Worm (Caenorhabditis elegans) whole organism, midembryonic: ENCODE measurements around the gene gsto-2.

Experiments used
- T22C8.4 ChIP-seq: fragments of 200-800 bp; sonication (Bioruptor generic); IDR thresholded peaks from 2 replicates; pipeline ENCODE4 v1.3.6; 2022; ENCODE audit warnings: missing genetic modification characterization, missing compliant biosample characterization
- cog-1 ChIP-seq: sonication (generic microtip); optimal IDR thresholded peaks from 2 replicates; lab custom pipeline; 2016; ENCODE audit warnings: missing genetic modification characterization, missing compliant biosample characterization
- flt-1 ChIP-seq: fragments of 200-800 bp; sonication (Bioruptor generic); IDR thresholded peaks from 2 replicates; pipeline ENCODE4 v1.3.6; 2022; ENCODE audit warnings: missing genetic modification characterization, missing compliant biosample characterization
- klf-2 ChIP-seq: fragments of 200-800 bp; sonication (Bioruptor generic); conservative IDR thresholded peaks from 2 replicates; pipeline ENCODE4 v1.3.6; 2022; ENCODE audit warnings: missing genetic modification reagents, missing genetic modification characterization, missing compliant biosample characterization
- med-1 ChIP-seq: sonication (generic microtip); optimal IDR thresholded peaks from 2 replicates; lab custom pipeline; 2017; ENCODE audit warnings: missing genetic modification characterization, mild to moderate bottlenecking, missing compliant biosample characterization, antibody characterized with exemption, missing genetic modification reagents; ENCODE audit not compliant: insufficient read depth
- ref-1 ChIP-seq: fragments of 200-800 bp; sonication (Bioruptor generic); conservative IDR thresholded peaks from 2 replicates; pipeline ENCODE4 v1.3.6; 2022; ENCODE audit warnings: missing genetic modification reagents, missing genetic modification characterization, missing compliant biosample characterization
- tab-1 ChIP-seq: fragments of 200-800 bp; sonication (Bioruptor generic); IDR thresholded peaks from 2 replicates; pipeline ENCODE4 v1.3.6; 2022; ENCODE audit warnings: missing genetic modification characterization, missing compliant biosample characterization
- ztf-23 ChIP-seq: fragments of 200-800 bp; sonication (Bioruptor generic); IDR thresholded peaks from 2 replicates; pipeline ENCODE4 v1.3.6; 2022; ENCODE audit warnings: missing genetic modification reagents, missing genetic modification characterization, missing compliant biosample characterization
- ztf-29 ChIP-seq: fragments of 200-800 bp; sonication (Bioruptor generic); IDR thresholded peaks from 2 replicates; pipeline ENCODE4 v1.3.6; 2022; ENCODE audit warnings: missing genetic modification reagents, missing genetic modification characterization, missing compliant biosample characterization

Gene gsto-2

DNA sequence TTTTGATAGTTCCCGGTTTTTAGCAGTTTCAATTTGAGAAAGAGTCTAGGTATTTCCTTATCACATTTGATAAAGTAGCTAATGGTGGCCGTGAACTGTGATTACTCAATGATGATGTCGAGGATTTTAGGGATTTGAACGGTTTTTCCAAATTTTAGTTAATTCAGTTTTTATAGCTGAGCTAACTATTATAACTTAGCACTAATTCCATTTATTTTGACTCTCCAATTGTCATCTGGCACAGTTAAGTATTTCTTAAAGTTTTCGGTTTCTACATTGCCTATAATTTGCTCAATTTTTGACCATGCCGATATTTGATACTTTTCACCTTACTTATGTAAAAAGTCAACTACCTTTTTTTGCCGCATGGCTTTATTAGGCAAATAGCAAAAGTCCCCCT is 18.7 kb downstream of the gsto-2 start:
- TF ChIP-seq med-1 (GFP tag; lab: Kevin White, UChicago) (no peak), ref-1 (no peak), klf-2 (GFP tag; lab: Robert Waterston, UW) (no peak), cog-1 (tag; lab: Kevin White, UChicago) (no peak), tab-1 (no peak), ztf-29 (no peak), ztf-23 (GFP tag; lab: Robert Waterston, UW) (no peak), T22C8.4 (GFP tag; lab: Robert Waterston, UW) (no peak), flt-1 (no peak)

ce11 chrIII:8573869-8574268 is 19.3 kb downstream of the gsto-2 start:
- TF ChIP-seq ztf-29 (no peak), flt-1 (no peak), med-1 (GFP tag; lab: Kevin White, UChicago) (no peak), tab-1 (no peak), cog-1 (tag; lab: Kevin White, UChicago) (no peak), ref-1 (no peak), klf-2 (GFP tag; lab: Robert Waterston, UW) (no peak), T22C8.4 (GFP tag; lab: Robert Waterston, UW) (no peak), ztf-23 (GFP tag; lab: Robert Waterston, UW) (no peak)

DNA sequence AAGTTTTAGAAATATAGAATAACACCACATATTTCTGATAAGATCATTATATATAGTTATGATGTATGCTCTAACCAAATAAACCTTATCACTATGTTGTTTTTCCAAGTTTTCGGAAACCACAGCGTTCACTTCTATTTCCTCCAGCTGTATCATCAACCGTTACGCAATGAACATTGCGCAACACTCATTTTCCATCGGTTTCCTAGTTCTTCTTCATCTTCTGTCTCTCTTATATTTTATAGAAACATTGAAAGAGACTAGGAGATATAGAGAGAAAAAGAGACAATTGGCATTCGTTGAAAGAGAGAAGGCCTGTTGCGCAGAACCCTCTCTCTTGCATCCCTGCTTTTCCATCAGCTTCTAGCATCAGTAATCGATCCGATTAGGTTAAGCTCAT is 19.7 kb downstream of the gsto-2 start:
- no peak for TF ChIP-seq flt-1
- no peak for TF ChIP-seq med-1 (GFP tag; lab: Kevin White, UChicago)
- no peak for TF ChIP-seq ztf-29
- no peak for TF ChIP-seq klf-2 (GFP tag; lab: Robert Waterston, UW)

DNA sequence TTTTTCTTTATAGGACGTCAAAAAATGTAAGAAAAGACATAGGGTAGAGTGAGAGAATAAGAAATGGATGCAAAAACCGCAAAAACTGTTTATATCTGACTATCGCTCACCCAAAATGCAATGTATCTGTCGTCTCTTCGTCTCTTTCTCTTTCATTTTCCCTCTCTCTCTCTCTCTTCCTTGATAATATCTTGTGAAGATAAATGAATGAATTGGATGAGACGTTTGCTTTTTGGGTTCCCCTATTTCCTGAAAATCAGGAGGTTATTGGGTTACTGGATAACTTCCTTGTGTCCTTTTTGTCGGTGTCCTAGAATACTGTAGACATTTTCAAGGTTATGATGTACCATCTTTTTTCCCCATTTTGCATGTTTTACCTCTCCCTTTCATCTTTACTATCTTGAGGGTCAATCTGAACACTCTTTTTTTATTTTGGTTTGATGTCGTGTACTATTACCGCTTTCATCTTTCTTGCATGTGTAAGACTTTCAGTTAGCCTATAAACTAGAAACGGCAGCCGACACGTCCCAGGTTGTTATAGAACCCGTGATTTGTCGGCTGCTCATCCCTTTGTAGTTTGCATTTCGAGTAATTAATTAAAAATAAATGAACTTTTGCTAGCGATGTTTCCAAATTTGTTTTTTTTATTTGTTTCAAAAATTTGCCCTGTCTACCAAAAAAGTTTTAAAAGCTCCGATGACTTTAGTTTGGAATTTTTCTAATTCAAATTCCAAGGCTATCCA is 21.0 kb downstream of the gsto-2 start:
- TF ChIP-seq klf-2 (GFP tag; lab: Robert Waterston, UW) (no peak), tab-1 (no peak), cog-1 (tag; lab: Kevin White, UChicago) (no peak), T22C8.4 (GFP tag; lab: Robert Waterston, UW) (no peak), ref-1 (no peak), ztf-23 (GFP tag; lab: Robert Waterston, UW) (no peak), ztf-29 (no peak), flt-1 (no peak), med-1 (GFP tag; lab: Kevin White, UChicago) (no peak)

DNA sequence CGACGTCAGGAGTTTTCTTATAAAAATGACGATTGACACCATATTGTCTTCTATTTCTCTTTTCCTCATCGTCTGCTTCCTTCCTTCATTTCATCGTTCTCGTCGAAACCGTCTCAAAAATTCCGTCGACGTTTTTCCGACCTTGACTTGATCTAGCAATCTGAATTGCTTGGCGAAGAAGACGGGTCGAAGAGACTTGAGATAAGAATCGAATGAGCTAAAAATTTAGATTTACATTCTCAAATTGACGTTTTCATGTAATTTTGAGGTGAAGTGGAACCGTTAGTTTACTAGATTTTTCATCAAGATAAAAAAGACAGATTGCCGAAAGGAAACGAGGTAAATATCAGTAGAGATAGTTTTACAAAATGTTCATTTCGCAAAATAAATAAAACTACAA is 23.0 kb downstream of the gsto-2 start:
- TF ChIP-seq ref-1 = no peak
- no peak for TF ChIP-seq ztf-23 (GFP tag; lab: Robert Waterston, UW)
- no peak for TF ChIP-seq T22C8.4 (GFP tag; lab: Robert Waterston, UW)
- no peak for TF ChIP-seq tab-1
- TF ChIP-seq flt-1 = no peak
- TF ChIP-seq med-1 (GFP tag; lab: Kevin White, UChicago) = no peak
- no peak for TF ChIP-seq ztf-29
- TF ChIP-seq klf-2 (GFP tag; lab: Robert Waterston, UW) = no peak
- no peak for TF ChIP-seq cog-1 (tag; lab: Kevin White, UChicago)

DNA sequence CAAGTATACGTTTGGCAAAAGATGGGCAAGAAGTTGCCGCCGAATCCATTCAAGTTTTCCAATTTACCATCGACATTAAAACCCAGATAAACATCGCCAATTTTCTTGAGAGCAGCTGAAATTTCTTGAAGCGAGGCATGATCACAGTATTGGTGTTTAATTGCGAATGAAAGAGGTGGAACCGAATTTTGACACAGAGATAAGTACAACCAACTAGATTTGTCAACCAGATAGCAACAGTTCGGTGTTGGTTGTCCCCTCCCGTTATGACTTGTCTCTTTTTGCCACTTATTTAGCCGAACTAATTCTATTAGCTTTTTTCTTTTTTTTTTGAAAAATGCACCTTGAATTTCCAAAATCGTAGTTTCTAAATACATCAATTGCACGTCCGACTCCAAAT is 23.8 kb downstream of the gsto-2 start:
- TF ChIP-seq tab-1 = no peak
- TF ChIP-seq med-1 (GFP tag; lab: Kevin White, UChicago) = no peak
- no peak for TF ChIP-seq flt-1
- TF ChIP-seq T22C8.4 (GFP tag; lab: Robert Waterston, UW) = no peak
- no peak for TF ChIP-seq ztf-23 (GFP tag; lab: Robert Waterston, UW)
- TF ChIP-seq klf-2 (GFP tag; lab: Robert Waterston, UW) = no peak
- no peak for TF ChIP-seq ztf-29
- no peak for TF ChIP-seq ref-1
- TF ChIP-seq cog-1 (tag; lab: Kevin White, UChicago) = no peak

DNA sequence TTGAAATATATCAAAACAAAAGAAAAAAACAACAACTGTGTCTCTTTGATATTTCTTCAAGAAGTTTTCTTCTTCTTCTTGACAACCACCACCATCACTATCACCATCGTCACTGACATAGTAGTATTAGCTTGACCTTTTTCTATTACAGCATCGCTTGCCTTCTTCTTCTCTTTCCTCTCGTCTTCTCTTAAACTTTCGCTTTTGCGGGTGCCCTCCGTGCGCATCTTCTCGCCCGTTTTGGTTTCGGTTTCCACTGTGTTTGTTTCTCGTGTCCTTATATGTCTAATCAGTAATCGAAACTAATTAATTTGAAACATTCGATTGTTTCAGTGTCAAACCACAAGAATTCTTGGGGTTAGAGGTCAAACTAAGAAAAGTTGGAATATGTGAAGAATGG is 24.8 kb downstream of the gsto-2 start:
- TF ChIP-seq med-1 (GFP tag; lab: Kevin White, UChicago) (no peak), T22C8.4 (GFP tag; lab: Robert Waterston, UW) (no peak), ref-1 (no peak), ztf-29 (no peak), cog-1 (tag; lab: Kevin White, UChicago) (no peak), tab-1 (no peak), klf-2 (GFP tag; lab: Robert Waterston, UW) (no peak), flt-1 (no peak), ztf-23 (GFP tag; lab: Robert Waterston, UW) (no peak)

DNA sequence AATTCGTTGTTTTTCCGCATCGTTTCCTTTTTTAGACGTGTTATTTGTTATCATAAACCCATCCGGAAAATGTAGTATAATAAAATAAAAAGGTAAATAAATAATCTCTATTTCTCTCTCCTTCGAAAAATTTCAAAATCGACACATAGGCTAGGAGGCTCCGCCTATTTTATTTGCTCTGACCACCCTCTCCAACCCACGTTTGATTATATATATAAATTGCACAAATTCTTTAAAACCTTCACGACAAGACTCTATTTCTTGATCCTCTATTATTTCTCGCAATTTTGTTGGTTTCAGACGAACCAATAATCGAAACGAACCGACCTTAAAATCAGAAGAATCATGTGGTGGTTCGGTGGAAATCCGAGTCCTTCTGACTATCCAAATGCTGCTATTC is 26.2 kb downstream of the gsto-2 start, which contains the start of gene doxa-1:
Gene doxa-1 (plus strand): TSS at position 301 of the 400 bp plus-strand sequence.
- TF ChIP-seq klf-2 (GFP tag; lab: Robert Waterston, UW) = no peak
- TF ChIP-seq tab-1 = no peak
- TF ChIP-seq T22C8.4 (GFP tag; lab: Robert Waterston, UW) = no peak
- TF ChIP-seq ztf-29 = no peak
- TF ChIP-seq flt-1 = no peak

- TF ChIP-seq ref-1 = no peak
- TF ChIP-seq ztf-29 = no peak
Measured at ce11 chrIII:8588592-8589153, 34.1 kb downstream of the gsto-2 start, which contains the start of gene glr-1. TSS of gene glr-1 (minus strand) at chrIII:8588642.

DNA sequence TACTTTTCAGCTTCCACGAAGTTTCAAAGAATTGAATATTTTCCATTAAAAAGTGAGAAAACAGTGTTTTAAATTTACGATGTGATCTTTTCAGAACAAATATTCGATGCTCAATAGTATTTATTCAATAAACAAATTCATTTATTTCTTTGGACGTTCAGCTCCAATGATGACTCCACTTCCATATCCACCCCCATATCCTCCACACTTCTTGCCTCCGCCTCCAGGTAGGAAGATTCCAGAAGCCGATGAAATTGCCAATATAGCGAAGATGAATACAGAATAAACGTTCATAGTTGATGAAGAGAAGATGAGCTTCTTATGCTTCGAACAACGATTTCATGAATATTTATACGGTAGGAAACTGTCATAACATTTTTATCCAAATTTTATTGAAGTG is 34.6 kb downstream of the gsto-2 start, which contains the start of gene fip-3:
Gene fip-3 (minus strand): TSS at position 294 of the 400 bp plus-strand sequence.
- TF ChIP-seq T22C8.4 (GFP tag; lab: Robert Waterston, UW) (no peak), flt-1 (no peak), klf-2 (GFP tag; lab: Robert Waterston, UW) (no peak), cog-1 (tag; lab: Kevin White, UChicago) (no peak), ref-1 (no peak), tab-1 (no peak), ztf-29 (no peak), med-1 (GFP tag; lab: Kevin White, UChicago) (no peak), ztf-23 (GFP tag; lab: Robert Waterston, UW) (no peak)
